Fruit fly (Drosophila melanogaster): ENCODE results near the gene CG42834.
A peak's percentile ranks its signal among the peaks of the same experiment; 100 is the strongest.

Gene CG42834

DNA sequence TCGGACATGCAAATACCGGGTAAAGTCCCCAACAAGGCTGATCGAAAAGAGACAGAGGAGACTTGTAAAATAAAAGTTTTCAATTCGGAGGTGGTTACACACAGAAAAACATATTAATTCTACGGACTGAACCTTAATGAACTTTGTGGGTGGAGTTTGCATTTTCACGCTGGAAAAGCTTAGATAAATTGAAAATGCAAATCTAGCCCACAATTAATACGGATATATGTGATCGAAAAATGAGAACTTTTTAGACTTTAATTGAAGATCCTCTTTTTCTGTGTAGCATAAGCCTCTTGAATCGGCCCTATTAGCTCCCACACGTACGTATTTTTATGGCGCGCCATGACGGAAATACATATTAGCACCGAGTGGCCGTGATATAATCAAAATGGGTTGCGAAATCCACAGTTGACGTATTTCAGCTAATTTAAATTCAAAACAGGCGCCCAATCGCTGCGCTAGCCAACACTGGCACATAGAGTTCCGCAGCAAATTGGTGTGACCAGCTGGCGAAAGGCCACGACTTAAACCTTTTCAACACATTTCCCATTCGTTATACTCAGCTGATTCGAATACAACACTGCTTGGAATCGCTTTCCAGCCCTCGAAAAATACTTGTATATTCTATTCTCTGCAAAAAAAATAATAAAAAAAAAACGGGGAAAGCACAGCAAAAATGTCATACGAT is 33.1 kb upstream of the CG42834 start (continued):
- TF ChIP-seq CG9797 (GFP tag; optimal IDR thresholded peaks at IDR 0.05) (peak; percentile 93), Drgx (GFP tag; IDR thresholded peaks at IDR 0.05) (peak; percentile 45; the same call in 1 of the 2 replicates), CG32772 (GFP tag; IDR thresholded peaks at IDR 0.05) (peak; percentile 71), dysf (GFP tag; IDR thresholded peaks at IDR 0.05) (peak; percentile 79), unc-4 (GFP tag; IDR thresholded peaks at IDR 0.05; ENCODE audit: partially characterized antibody) (peak; percentile 46; the same call in 1 of the 2 replicates), Sry-δ (GFP tag; optimal IDR thresholded peaks at IDR 0.05) (peak; percentile 66), CG31441 (GFP tag; IDR thresholded peaks at IDR 0.05) (peak; percentile 42), yki (optimal IDR thresholded peaks at IDR 0.05) (no peak), az2 (GFP tag; optimal IDR thresholded peaks at IDR 0.05) (peak; percentile 20), cad (GFP tag; optimal IDR thresholded peaks at IDR 0.05) (no peak), CG31224 (GFP tag; IDR thresholded peaks at IDR 0.05) (no peak), E2f2 (GFP tag; IDR thresholded peaks at IDR 0.05) (peak; percentile 98), CG18011 (GFP tag; optimal IDR thresholded peaks at IDR 0.05) (peak; percentile 23), ERR (GFP tag; optimal IDR thresholded peaks at IDR 0.05) (peak; percentile 58), CG7839 (tag; optimal IDR thresholded peaks at IDR 0.05) (peak; percentile 48), Opbp (GFP tag; IDR thresholded peaks at IDR 0.05; ENCODE audit: partially characterized antibody) (peak; percentile 72), corto (GFP tag; optimal IDR thresholded peaks at IDR 0.05) (no peak), Chrac-16 (GFP tag; optimal IDR thresholded peaks at IDR 0.05) (peak; percentile 73), CG2116 (GFP tag; optimal IDR thresholded peaks at IDR 0.05) (peak; percentile 99), grn (GFP tag; optimal IDR thresholded peaks at IDR 0.05) (no peak), caup (GFP tag; optimal IDR thresholded peaks at IDR 0.05; ENCODE audit: severe bottlenecking) (peak; percentile 81), CG2129 (GFP tag; IDR thresholded peaks at IDR 0.05; ENCODE audit: partially characterized antibody) (no peak), Bdp1 (GFP tag; optimal IDR thresholded peaks at IDR 0.05) (peak; percentile 59), danr (GFP tag; IDR thresholded peaks at IDR 0.05) (peak; percentile 38; the same call in 1 of the 2 replicates), Neu2 (GFP tag; optimal IDR thresholded peaks at IDR 0.05; ENCODE audit: borderline replicate concordance) (no peak), sima (GFP tag; optimal IDR thresholded peaks at IDR 0.05) (no peak), CG8765 (GFP tag; IDR thresholded peaks at IDR 0.05) (0 out of 2 replicates have a peak, but pooled peaks have one; percentile 9), sisA (GFP tag; IDR thresholded peaks at IDR 0.05) (no peak; the same call in 1 of the 2 replicates), CG13424 (tag; optimal IDR thresholded peaks at IDR 0.05) (peak; percentile 61), CG7556 (GFP tag; optimal IDR thresholded peaks at IDR 0.05) (peak; percentile 37), sens (GFP tag) (peak; percentile 90), Kr (GFP tag; optimal IDR thresholded peaks at IDR 0.05) (no peak), insv (GFP tag; optimal IDR thresholded peaks at IDR 0.05) (peak in 1 of 2 experiments; percentile 36), CG4404 (GFP tag; IDR thresholded peaks at IDR 0.05) (peak; percentile 39; the same call in 1 of the 2 replicates), CG10979 (tag; optimal IDR thresholded peaks at IDR 0.05) (peak; percentile 4), Optix (GFP tag; IDR thresholded peaks at IDR 0.05) (0 out of 3 replicates have a peak, but pooled peaks have one; percentile 24), CG6791 (GFP tag; IDR thresholded peaks at IDR 0.05; ENCODE audit: partially characterized antibody) (peak; percentile 60; the same call in 1 of the 3 replicates), nmo (GFP tag; optimal IDR thresholded peaks at IDR 0.05) (peak; percentile 35), dpn (GFP tag; optimal IDR thresholded peaks at IDR 0.05) (peak; percentile 58 to 77), Dp (GFP tag; optimal IDR thresholded peaks at IDR 0.05) (peak; percentile 97), CG18599 (GFP tag; optimal IDR thresholded peaks at IDR 0.05) (peak; percentile 67), Taf1 (GFP tag; IDR thresholded peaks at IDR 0.05) (no peak), Dad (GFP tag; optimal IDR thresholded peaks at IDR 0.05) (peak; percentile 73), sob (GFP tag; IDR thresholded peaks at IDR 0.05) (peak; percentile 84), zfh1 (GFP tag; IDR thresholded peaks at IDR 0.05) (peak; percentile 78), nau (GFP tag; optimal IDR thresholded peaks at IDR 0.05) (peak; percentile 17), ac (GFP tag; optimal IDR thresholded peaks at IDR 0.05) (no peak), slou (GFP tag; optimal IDR thresholded peaks at IDR 0.05) (no peak), Meics (GFP tag; optimal IDR thresholded peaks at IDR 0.05) (peak; percentile 68)
